Fruit fly (Drosophila melanogaster) whole organism, embryonic: Measurements from ENCODE around the gene pico.

Experiments
- Atf3 ChIP-seq: fragments of 200-800 bp; sonication (Bioruptor generic); optimal IDR thresholded peaks from 3 replicates; lab custom pipeline; 2016; ENCODE audit warnings: missing biosample characterization, missing genetic modification characterization
- Bteb2 ChIP-seq: fragments of 200-800 bp; sonication (Bioruptor generic); optimal IDR thresholded peaks from 2 replicates; lab custom pipeline; 2016; ENCODE audit warnings: missing biosample characterization, missing genetic modification characterization
- CG12104 ChIP-seq: fragments of 200-800 bp; sonication (Bioruptor generic); optimal IDR thresholded peaks from 3 replicates; lab custom pipeline; 2016; ENCODE audit warnings: missing biosample characterization, missing genetic modification characterization
- CG12299 ChIP-seq: fragments of 200-800 bp; sonication (Bioruptor generic); optimal IDR thresholded peaks from 2 replicates; lab custom pipeline; 2018; ENCODE audit warnings: missing biosample characterization, mild to moderate bottlenecking, missing genetic modification characterization
- CG13424 ChIP-seq: fragments of 200-800 bp; sonication (Bioruptor generic); optimal IDR thresholded peaks from 2 replicates; lab custom pipeline; 2019; ENCODE audit warnings: missing biosample characterization, mild to moderate bottlenecking, missing genetic modification characterization, moderate library complexity
- CG1602 ChIP-seq: fragments of 200-800 bp; sonication (Bioruptor generic); optimal IDR thresholded peaks from 3 replicates; lab custom pipeline; 2016; ENCODE audit warnings: missing biosample characterization, missing genetic modification characterization
- CG1647 ChIP-seq: fragments of 200-800 bp; sonication (Bioruptor generic); optimal IDR thresholded peaks from 3 replicates; lab custom pipeline; 2016; ENCODE audit warnings: missing biosample characterization, missing genetic modification characterization
- CG17912 ChIP-seq: fragments of 200-800 bp; sonication (Bioruptor generic); optimal IDR thresholded peaks from 2 replicates; lab custom pipeline; 2018; ENCODE audit warnings: missing biosample characterization, mild to moderate bottlenecking, missing genetic modification characterization
- CG2202 ChIP-seq: fragments of 200-800 bp; sonication (Bioruptor generic); optimal IDR thresholded peaks from 2 replicates; lab custom pipeline; 2018; ENCODE audit warnings: missing biosample characterization, mild to moderate bottlenecking, missing genetic modification characterization
- CG2875 ChIP-seq: fragments of 200-800 bp; sonication (Bioruptor generic); optimal IDR thresholded peaks from 2 replicates; lab custom pipeline; 2017; ENCODE audit warnings: missing biosample characterization, mild to moderate bottlenecking, missing genetic modification characterization, missing genetic modification reagents
- CG30020 ChIP-seq: fragments of 200-800 bp; optimal IDR thresholded peaks from 2 replicates; lab custom pipeline; 2019; ENCODE audit warnings: missing biosample characterization, mild to moderate bottlenecking, missing genetic modification characterization, moderate library complexity
- CG31388 ChIP-seq: fragments of 200-800 bp; sonication (Bioruptor generic); optimal IDR thresholded peaks from 2 replicates; lab custom pipeline; 2016; ENCODE audit warnings: missing biosample characterization, missing genetic modification characterization
- CG3163 ChIP-seq: fragments of 200-800 bp; sonication (Bioruptor generic); optimal IDR thresholded peaks from 3 replicates; lab custom pipeline; 2016; ENCODE audit warnings: missing biosample characterization, missing genetic modification characterization
- CG33557 ChIP-seq: fragments of 200-800 bp; sonication (Bioruptor generic); optimal IDR thresholded peaks from 2 replicates; lab custom pipeline; 2019; ENCODE audit warnings: missing biosample characterization, mild to moderate bottlenecking, missing genetic modification characterization, moderate library complexity
- CG42726 ChIP-seq: fragments of 200-800 bp; sonication (Bioruptor generic); IDR thresholded peaks from 2 replicates; pipeline ENCODE4 v1.3.6; 2022; ENCODE audit warnings: missing biosample characterization, missing genetic modification characterization; ENCODE audit not compliant: partially characterized antibody
- CG4617 ChIP-seq: fragments of 200-800 bp; sonication (Bioruptor generic); optimal IDR thresholded peaks from 3 replicates; lab custom pipeline; 2016; ENCODE audit warnings: missing biosample characterization, missing genetic modification characterization, borderline replicate concordance
- CG4820 ChIP-seq: fragments of 200-800 bp; sonication (Bioruptor generic); optimal IDR thresholded peaks from 3 replicates; lab custom pipeline; 2016; ENCODE audit warnings: missing biosample characterization, missing genetic modification characterization
- CG8359 ChIP-seq: fragments of 200-800 bp; sonication (Bioruptor generic); optimal IDR thresholded peaks from 2 replicates; lab custom pipeline; 2017; ENCODE audit warnings: missing biosample characterization, mild to moderate bottlenecking, missing genetic modification characterization, borderline replicate concordance
- D ChIP-seq, 2 experiments: fragments of 200-800 bp in 1 of 2; fragments of >200 bp in 1 of 2; sonication (Bioruptor generic) in 1 of 2; optimal IDR thresholded peaks; 2 replicates in 1 of 2; 3 replicates in 1 of 2; lab custom pipeline; 2017; ENCODE audit warnings: mild to moderate bottlenecking in 1 of 2, missing biosample characterization in 1 of 2, missing genetic modification characterization in 1 of 2, missing genetic modification reagents in 1 of 2
- Dp ChIP-seq: fragments of 200-800 bp; sonication (Bioruptor generic); optimal IDR thresholded peaks from 2 replicates; lab custom pipeline; 2018; ENCODE audit warnings: missing biosample characterization, mild to moderate bottlenecking, missing genetic modification characterization, moderate library complexity
- Ets97D ChIP-seq: fragments of 200-800 bp; sonication (Bioruptor generic); optimal IDR thresholded peaks from 3 replicates; lab custom pipeline; 2016; ENCODE audit warnings: missing biosample characterization, missing genetic modification characterization
- Fer2 ChIP-seq: fragments of 200-800 bp; sonication (Bioruptor generic); optimal IDR thresholded peaks from 2 replicates; lab custom pipeline; 2018; ENCODE audit warnings: missing biosample characterization, mild to moderate bottlenecking, missing genetic modification characterization, moderate library complexity
- Hand ChIP-seq: fragments of 200-800 bp; sonication (Bioruptor generic); optimal IDR thresholded peaks from 2 replicates; lab custom pipeline; 2017; ENCODE audit warnings: mild to moderate bottlenecking, missing biosample characterization, missing genetic modification reagents, missing genetic modification characterization
- Hey ChIP-seq: fragments of 200-800 bp; sonication (Bioruptor generic); optimal IDR thresholded peaks from 3 replicates; lab custom pipeline; 2018; ENCODE audit warnings: missing biosample characterization, mild to moderate bottlenecking, missing genetic modification characterization
- Nf-YC ChIP-seq: fragments of 200-800 bp; optimal IDR thresholded peaks from 3 replicates; lab custom pipeline; 2019; ENCODE audit warnings: missing biosample characterization, mild to moderate bottlenecking, missing genetic modification characterization, moderate library complexity
- NfI ChIP-seq: fragments of 200-800 bp; sonication (Bioruptor generic); optimal IDR thresholded peaks from 3 replicates; lab custom pipeline; 2018; ENCODE audit warnings: missing biosample characterization, mild to moderate bottlenecking, missing genetic modification characterization, moderate library complexity
- Oaz ChIP-seq: fragments of 200-800 bp; sonication (Bioruptor generic); IDR thresholded peaks from 2 replicates; pipeline ENCODE4 v1.3.6; 2022; ENCODE audit warnings: missing biosample characterization, missing genetic modification characterization
- Pdp1 ChIP-seq, 2 experiments: fragments of 200-800 bp; sonication (Bioruptor generic); optimal IDR thresholded peaks; 3 replicates each; lab custom pipeline; 2016; ENCODE audit warnings: missing biosample characterization in 2 of 2, missing genetic modification characterization in 2 of 2, mild to moderate bottlenecking in 1 of 2, moderate library complexity in 1 of 2
- Scr ChIP-seq: fragments of 200-800 bp; sonication (Bioruptor generic); IDR thresholded peaks from 2 replicates; pipeline ENCODE4 v1.3.6; 2022; ENCODE audit warnings: missing biosample characterization, missing genetic modification characterization; ENCODE audit not compliant: partially characterized antibody
- Usf ChIP-seq: fragments of 200-800 bp; sonication (Bioruptor generic); optimal IDR thresholded peaks from 2 replicates; lab custom pipeline; 2017; ENCODE audit warnings: missing genotype, missing biosample characterization, missing genetic modification characterization
- ac ChIP-seq: fragments of 200-800 bp; sonication (Bioruptor generic); optimal IDR thresholded peaks from 3 replicates; lab custom pipeline; 2017; ENCODE audit warnings: missing biosample characterization, mild to moderate bottlenecking, missing genetic modification characterization
- bab2 ChIP-seq: fragments of 200-800 bp; sonication (Bioruptor generic); optimal IDR thresholded peaks from 2 replicates; lab custom pipeline; 2016; ENCODE audit warnings: missing biosample characterization, missing genetic modification characterization
- bsh ChIP-seq, 2 experiments: fragments of 200-800 bp; sonication (Bioruptor generic); optimal IDR thresholded peaks; 2 replicates each; lab custom pipeline; 2017 to 2018; ENCODE audit warnings: mild to moderate bottlenecking in 2 of 2, missing biosample characterization in 2 of 2, missing genetic modification characterization in 2 of 2, moderate library complexity in 1 of 2
- cas ChIP-seq: fragments of 200-800 bp; sonication (Bioruptor generic); IDR thresholded peaks from 2 replicates; pipeline ENCODE4 v1.3.6; 2022; ENCODE audit warnings: missing biosample characterization, missing genetic modification characterization
- chinmo ChIP-seq: fragments of 200-800 bp; sonication (Bioruptor generic); IDR thresholded peaks from 4 replicates; pipeline ENCODE4 v1.3.6; 2022; ENCODE audit warnings: missing biosample characterization, missing genetic modification characterization; ENCODE audit not compliant: partially characterized antibody
- corto ChIP-seq: fragments of 200-800 bp; sonication (Bioruptor generic); optimal IDR thresholded peaks from 2 replicates; lab custom pipeline; 2016; ENCODE audit warnings: missing biosample characterization, mild to moderate bottlenecking, missing genetic modification characterization, moderate library complexity
- crc ChIP-seq: fragments of 200-800 bp; sonication (Bioruptor generic); optimal IDR thresholded peaks from 2 replicates; lab custom pipeline; 2016; ENCODE audit warnings: missing biosample characterization, missing genetic modification characterization
- gem ChIP-seq: fragments of 200-800 bp; sonication (Bioruptor generic); optimal IDR thresholded peaks from 2 replicates; lab custom pipeline; 2019; ENCODE audit warnings: missing biosample characterization, mild to moderate bottlenecking, missing genetic modification characterization, moderate library complexity
- lab ChIP-seq: fragments of 200-800 bp; sonication (Bioruptor generic); optimal IDR thresholded peaks from 3 replicates; lab custom pipeline; 2017; ENCODE audit warnings: missing biosample characterization, missing genetic modification characterization, mild to moderate bottlenecking, moderate library complexity, missing genetic modification reagents
- nom ChIP-seq: fragments of 200-800 bp; sonication (Bioruptor generic); optimal IDR thresholded peaks from 2 replicates; lab custom pipeline; 2017; ENCODE audit warnings: missing biosample characterization, missing genetic modification characterization, mild to moderate bottlenecking, moderate library complexity, missing genetic modification reagents
- pho ChIP-seq: fragments of 200-800 bp; sonication (Bioruptor generic); optimal IDR thresholded peaks from 2 replicates; lab custom pipeline; 2016; ENCODE audit warnings: missing biosample characterization, missing genetic modification characterization
- phol ChIP-seq: fragments of 200-800 bp; sonication (Bioruptor generic); optimal IDR thresholded peaks from 3 replicates; lab custom pipeline; 2018; ENCODE audit warnings: missing biosample characterization, mild to moderate bottlenecking, missing genetic modification characterization, moderate library complexity
- row ChIP-seq: fragments of 200-800 bp; sonication (Bioruptor generic); IDR thresholded peaks from 3 replicates; pipeline ENCODE4 v1.3.6; 2022; ENCODE audit warnings: missing biosample characterization, missing genetic modification characterization
- sd ChIP-seq: fragments of 200-800 bp; sonication (Bioruptor generic); optimal IDR thresholded peaks from 3 replicates; lab custom pipeline; 2018; ENCODE audit warnings: missing biosample characterization, mild to moderate bottlenecking, missing genetic modification characterization, moderate library complexity
- sens ChIP-seq: fragments of 200-800 bp; sonication (Bioruptor generic); peaks from one replicate; lab custom pipeline; 2016; ENCODE audit warnings: missing biosample characterization, missing genetic modification characterization
- sima ChIP-seq: fragments of 200-800 bp; sonication (Bioruptor generic); optimal IDR thresholded peaks from 2 replicates; lab custom pipeline; 2016; ENCODE audit warnings: missing biosample characterization, missing genetic modification characterization
- sob ChIP-seq: fragments of 200-800 bp; sonication (Bioruptor generic); IDR thresholded peaks from 2 replicates; pipeline ENCODE4 v1.3.6; 2022; ENCODE audit warnings: missing biosample characterization, missing genetic modification characterization
- tap ChIP-seq: fragments of 200-800 bp; optimal IDR thresholded peaks from 3 replicates; lab custom pipeline; 2019; ENCODE audit warnings: missing biosample characterization, mild to moderate bottlenecking, missing genetic modification characterization, moderate library complexity
- tup ChIP-seq: fragments of 200-800 bp; sonication (Bioruptor generic); optimal IDR thresholded peaks from 2 replicates; lab custom pipeline; 2016; ENCODE audit warnings: missing biosample characterization, mild to moderate bottlenecking, missing genetic modification characterization, moderate library complexity
- twi ChIP-seq: fragments of 200-800 bp; optimal IDR thresholded peaks from 2 replicates; lab custom pipeline; 2019; ENCODE audit warnings: missing biosample characterization, mild to moderate bottlenecking, missing genetic modification characterization, moderate library complexity

pico gene

dm6 chrX:19818617-19819016 is 33.2 kb downstream of the pico start (continued):
- TF ChIP-seq Dp (GFP tag; lab: Kevin White, UChicago): no peak
- no peak for TF ChIP-seq sd
- no peak for TF ChIP-seq CG4617 (GFP tag; lab: Kevin White, UChicago)
- TF ChIP-seq Bteb2 (GFP tag; lab: Kevin White, UChicago): no peak
- no peak for TF ChIP-seq nom (GFP tag; lab: Kevin White, UChicago)
- no peak for TF ChIP-seq Fer2 (tag; lab: Kevin White, UChicago)
- no peak for TF ChIP-seq D (optimal IDR thresholded peaks at IDR 0.05; lab: Kevin White, UChicago)
- TF ChIP-seq D (GFP tag; optimal IDR thresholded peaks at IDR 0.05; lab: Kevin White, UChicago): no peak
- TF ChIP-seq sima (GFP tag; lab: Kevin White, UChicago): no peak
- no peak for TF ChIP-seq Ets97D (GFP tag; lab: Kevin White, UChicago)
- TF ChIP-seq CG2202 (tag; lab: Kevin White, UChicago): no peak
- no peak for TF ChIP-seq Usf (GFP tag; lab: Kevin White, UChicago)
- no peak for TF ChIP-seq Oaz
- TF ChIP-seq Pdp1 (GFP tag; optimal IDR thresholded peaks at IDR 0.05; lab: Kevin White, UChicago): no peak
- no peak for TF ChIP-seq CG8359 (GFP tag; lab: Kevin White, UChicago)
- TF ChIP-seq NfI (GFP tag; lab: Kevin White, UChicago): no peak
- TF ChIP-seq lab (GFP tag; lab: Kevin White, UChicago): peak; percentile 34
- no peak for TF ChIP-seq chinmo (GFP tag; lab: Robert Waterston, UW)
- TF ChIP-seq CG42726: no peak
- no peak for TF ChIP-seq sob (GFP tag; lab: Robert Waterston, UW)
- TF ChIP-seq CG12299 (tag; lab: Kevin White, UChicago): no peak
- TF ChIP-seq ac (GFP tag; lab: Kevin White, UChicago): no peak
- TF ChIP-seq CG2875: no peak
- TF ChIP-seq CG31388 (GFP tag; lab: Kevin White, UChicago): no peak
- TF ChIP-seq CG33557: no peak
- TF ChIP-seq tup: no peak
- TF ChIP-seq Atf3 (GFP tag; lab: Kevin White, UChicago): no peak
- peak; percentile 21 for TF ChIP-seq sens (GFP tag; lab: Kevin White, UChicago)
- no peak for TF ChIP-seq CG12104 (GFP tag; lab: Kevin White, UChicago)
- TF ChIP-seq bsh (GFP tag; optimal IDR thresholded peaks at IDR 0.05; lab: Kevin White, UChicago): peak in 1 of 2 experiments; percentile 30
- no peak for TF ChIP-seq pho
- no peak for TF ChIP-seq CG1647
- TF ChIP-seq Scr (GFP tag; lab: Robert Waterston, UW): no peak
- TF ChIP-seq phol (tag; lab: Kevin White, UChicago): peak; percentile 32
- no peak for TF ChIP-seq Nf-YC
- TF ChIP-seq bab2 (GFP tag; lab: Kevin White, UChicago): no peak
- no peak for TF ChIP-seq CG3163 (GFP tag; lab: Kevin White, UChicago)
- peak; percentile 29 for TF ChIP-seq Hand (GFP tag; lab: Kevin White, UChicago)
- no peak for TF ChIP-seq CG1602 (GFP tag; lab: Kevin White, UChicago)
- TF ChIP-seq CG17912 (GFP tag; lab: Kevin White, UChicago): no peak
- TF ChIP-seq CG30020 (tag; lab: Kevin White, UChicago): no peak
- TF ChIP-seq cas (GFP tag; lab: Robert Waterston, UW): no peak
- no peak for TF ChIP-seq CG4820 (GFP tag; lab: Kevin White, UChicago)
- TF ChIP-seq tap (tag; lab: Kevin White, UChicago): no peak
- no peak for TF ChIP-seq corto (GFP tag; lab: Kevin White, UChicago)
- peak; percentile 16 for TF ChIP-seq CG13424 (tag; lab: Kevin White, UChicago)
- peak; percentile 35; the same call in 2 of the 3 replicates for TF ChIP-seq row (GFP tag; lab: Robert Waterston, UW)
- no peak for TF ChIP-seq Hey (tag; lab: Kevin White, UChicago)
- TF ChIP-seq gem (tag; lab: Kevin White, UChicago): peak; percentile 52
- no peak for TF ChIP-seq twi
- no peak for TF ChIP-seq crc (GFP tag; lab: Kevin White, UChicago)
